Worm (Caenorhabditis elegans) whole organism, early embryonic: Measurements from ENCODE around the gene rict-1.

Experiments
- B0310.2 ChIP-seq: sonication (generic microtip); optimal IDR thresholded peaks from 2 replicates; lab custom pipeline; 2016; ENCODE audit warnings: mild to moderate bottlenecking, missing genetic modification characterization, missing compliant biosample characterization
- aly-1 ChIP-seq: sonication (generic microtip); optimal IDR thresholded peaks from 2 replicates; lab custom pipeline; 2016; ENCODE audit warnings: missing genetic modification characterization, missing compliant biosample characterization
- ama-1 ChIP-seq: fragments of 150-350 bp; optimal IDR thresholded peaks from 2 replicates; lab custom pipeline; 2014
- ceh-13 ChIP-seq: fragments of 200-800 bp; sonication (Bioruptor generic); optimal IDR thresholded peaks from 2 replicates; lab custom pipeline; 2018; ENCODE audit warnings: mild to moderate bottlenecking, missing genetic modification characterization, missing compliant biosample characterization
- ets-7 ChIP-seq: sonication (generic microtip); optimal IDR thresholded peaks from 2 replicates; lab custom pipeline; 2016; ENCODE audit warnings: missing genotype, missing genetic modification characterization, missing compliant biosample characterization
- flt-1 ChIP-seq: fragments of 200-800 bp; sonication (Bioruptor generic); IDR thresholded peaks from 2 replicates; pipeline ENCODE4 v1.3.6; 2022; ENCODE audit warnings: missing genetic modification characterization, missing compliant biosample characterization
- hmbx-1 ChIP-seq: sonication (generic microtip); optimal IDR thresholded peaks from 2 replicates; lab custom pipeline; 2016; ENCODE audit warnings: mild to moderate bottlenecking, missing genetic modification characterization, missing compliant biosample characterization
- hmg-4 ChIP-seq: fragments of 200-800 bp; sonication (Bioruptor generic); optimal IDR thresholded peaks from 2 replicates; lab custom pipeline; 2018; ENCODE audit warnings: mild to moderate bottlenecking, missing genetic modification characterization, missing compliant biosample characterization
- hnd-1 ChIP-seq: sonication (generic microtip); optimal IDR thresholded peaks from 2 replicates; lab custom pipeline; 2016; ENCODE audit warnings: missing genetic modification characterization, missing compliant biosample characterization
- pes-1 ChIP-seq: fragments of 200-800 bp; sonication (Bioruptor generic); IDR thresholded peaks from 2 replicates; pipeline ENCODE4 v1.3.6; 2022; ENCODE audit warnings: missing genetic modification reagents, missing genetic modification characterization, missing compliant biosample characterization
- sea-1 ChIP-seq: fragments of 200-800 bp; sonication (Bioruptor generic); conservative IDR thresholded peaks from 2 replicates; pipeline ENCODE4 v1.3.6; 2022; ENCODE audit warnings: missing genetic modification characterization, missing compliant biosample characterization
- tbx-11 ChIP-seq: fragments of 200-800 bp; sonication (Bioruptor generic); IDR thresholded peaks from 2 replicates; pipeline ENCODE4 v1.3.6; 2022; ENCODE audit warnings: missing genetic modification characterization, missing compliant biosample characterization
- tbx-37 ChIP-seq: fragments of 200-800 bp; sonication (Bioruptor generic); conservative IDR thresholded peaks from 2 replicates; pipeline ENCODE4 v1.3.6; 2022; ENCODE audit warnings: missing genetic modification reagents, missing genetic modification characterization, missing compliant biosample characterization
- tra-4 ChIP-seq: sonication (generic microtip); optimal IDR thresholded peaks from 2 replicates; lab custom pipeline; 2017; ENCODE audit warnings: missing genetic modification characterization, missing compliant biosample characterization

DNA sequence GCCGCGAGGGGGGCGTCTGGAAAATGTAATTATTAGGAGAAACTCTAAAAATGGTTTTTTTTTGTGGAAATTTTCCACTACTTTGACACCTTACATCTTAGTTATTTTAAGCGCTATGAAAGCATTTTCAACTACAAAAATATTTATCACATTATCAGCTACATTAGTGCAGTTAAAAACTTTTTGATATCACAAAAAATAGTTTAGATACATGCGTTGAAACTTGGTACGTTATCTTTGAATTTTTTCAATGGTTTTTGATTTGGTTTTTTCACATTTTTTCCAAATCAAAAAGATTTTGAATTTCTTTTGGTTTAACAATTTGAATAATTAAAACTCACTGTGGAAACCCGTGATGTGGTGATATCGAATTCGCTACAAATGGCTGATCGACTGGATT is 46.4 kb upstream of the rict-1 start:
- no peak for TF ChIP-seq flt-1 (GFP tag; lab: Robert Waterston, UW)
- no peak for TF ChIP-seq ama-1 (lab: Kevin White, UChicago)
- no peak for TF ChIP-seq tra-4 (tag; lab: Kevin White, UChicago)
- no peak for TF ChIP-seq hmg-4 (GFP tag; lab: Kevin White, UChicago)
- no peak for TF ChIP-seq pes-1 (GFP tag; lab: Robert Waterston, UW)
- TF ChIP-seq aly-1 (tag; lab: Kevin White, UChicago), result no peak
- TF ChIP-seq ceh-13 (GFP tag; lab: Kevin White, UChicago), result no peak
- TF ChIP-seq B0310.2 (tag; lab: Kevin White, UChicago), result no peak
- no peak for TF ChIP-seq hmbx-1
- TF ChIP-seq tbx-37, result no peak
- no peak for TF ChIP-seq hnd-1 (tag; lab: Kevin White, UChicago)
- TF ChIP-seq tbx-11, result no peak
- no peak for TF ChIP-seq ets-7
- no peak for TF ChIP-seq sea-1 (GFP tag; lab: Robert Waterston, UW)
